Fruit fly (Drosophila melanogaster) Kc167 (cell line): ENCODE data around the gene SdicB.
"Not testable (repeated sequence)": the region's sequence is repeated elsewhere in the genome, so short reads cannot be mapped to it uniquely, and the experiment has no call there.

Source experiments
- Myc ChIP-seq: fragments of >200 bp; optimal IDR thresholded peaks from 2 replicates; lab custom pipeline; 2017; ENCODE audit warnings: missing external identifiers
- Sin3A ChIP-seq: fragments of >200 bp; optimal IDR thresholded peaks from 2 replicates; lab custom pipeline; 2018; ENCODE audit warnings: missing external identifiers
- h ChIP-seq: fragments of >200 bp; optimal IDR thresholded peaks from 3 replicates; lab custom pipeline; 2018; ENCODE audit warnings: missing external identifiers
- insv ChIP-seq: fragments of >200 bp; optimal IDR thresholded peaks from 3 replicates; lab custom pipeline; 2018; ENCODE audit warnings: missing external identifiers
- psq ChIP-seq: fragments of >200 bp; optimal IDR thresholded peaks from 2 replicates; lab custom pipeline; 2017; ENCODE audit warnings: missing external identifiers
- ttk ChIP-seq: sonication (Bioruptor generic); optimal IDR thresholded peaks from 2 replicates; lab custom pipeline; 2017; ENCODE audit warnings: missing external identifiers

The SdicB gene

dm6 chrX:20209503-20209902 is at the start of gene SdicB:
TSS of gene SdicB (minus strand) at chrX:20209603.
- TF ChIP-seq Myc (lab: Kevin White, UChicago); insv; Sin3A (lab: Kevin White, UChicago): not testable (repeated sequence)

DNA sequence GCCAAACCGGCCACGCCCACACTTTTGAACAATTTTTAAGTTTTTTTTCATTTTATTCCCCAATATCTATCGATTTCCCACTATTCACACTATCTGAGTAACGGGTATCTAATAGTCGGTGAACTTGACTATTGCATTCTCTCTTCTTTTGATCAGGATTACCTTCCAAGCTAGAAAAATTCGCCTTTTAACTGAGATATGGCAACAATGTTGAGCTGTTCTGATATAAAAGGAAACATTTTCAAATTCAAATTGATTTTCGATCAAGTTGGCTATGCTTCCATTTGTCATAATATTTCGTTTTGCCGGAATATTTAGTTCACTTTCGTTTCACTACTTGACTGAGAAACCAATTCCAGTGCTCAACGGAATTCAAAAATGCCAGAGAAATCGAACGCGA is 49.5 kb upstream of the SdicB start, which contains the start of gene CG42577:
CG42577 (plus strand) TSS at position 301 of the 400 bp plus-strand sequence.
- not testable (repeated sequence) for TF ChIP-seq h, Myc, Sin3A (lab: Kevin White, UChicago)

DNA sequence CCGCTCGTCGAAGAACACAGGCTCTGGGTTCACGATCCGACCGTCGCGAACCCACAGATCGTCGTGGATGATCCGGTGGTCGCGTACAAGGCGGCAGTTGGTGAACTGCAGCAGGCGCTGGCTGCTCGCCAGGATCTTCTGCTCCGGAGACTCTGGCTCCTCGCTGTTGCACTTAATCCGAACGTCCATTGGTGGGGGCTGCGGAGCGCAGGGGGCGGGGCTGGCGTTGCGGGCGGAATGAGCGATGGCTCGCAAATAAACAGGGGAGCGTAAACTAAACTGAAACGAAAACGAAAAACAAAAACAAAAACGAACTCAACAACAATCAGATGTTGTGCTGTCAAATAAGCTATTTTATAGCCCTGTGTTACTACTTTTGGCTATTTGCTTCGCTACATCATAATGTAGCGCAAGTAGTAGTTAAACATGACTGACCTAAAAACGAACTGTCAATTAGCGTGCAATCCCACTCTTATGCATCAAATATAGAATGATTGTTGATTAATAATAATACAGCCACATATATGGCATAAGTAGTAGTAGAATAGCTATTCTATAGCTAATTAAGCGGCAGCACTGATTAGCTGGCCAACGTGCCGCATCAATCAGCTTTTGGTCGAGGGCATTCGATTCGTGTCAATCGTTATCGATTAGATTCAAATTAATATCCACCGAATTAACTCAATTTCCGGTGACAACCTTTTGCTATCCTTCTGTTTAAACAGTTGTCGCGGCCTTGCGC is 47.6 kb upstream of the SdicB start, which contains the start of gene CG17065:
CG17065 (minus strand) TSS at position 351 of the 742 bp plus-strand sequence.
- TF ChIP-seq insv: no peak
- no peak for TF ChIP-seq Sin3A (lab: Kevin White, UChicago)
- peak; percentile 97 for TF ChIP-seq psq (lab: Kevin White, UChicago)

dm6 chrX:20255977-20256376 is 46.6 kb upstream of the SdicB start:
- TF ChIP-seq insv (no peak), Sin3A (lab: Kevin White, UChicago) (no peak), h (lab: Kevin White, UChicago) (no peak), ttk (lab: Kevin White, UChicago) (no peak), psq (lab: Kevin White, UChicago) (no peak), Myc (lab: Kevin White, UChicago) (no peak)

DNA sequence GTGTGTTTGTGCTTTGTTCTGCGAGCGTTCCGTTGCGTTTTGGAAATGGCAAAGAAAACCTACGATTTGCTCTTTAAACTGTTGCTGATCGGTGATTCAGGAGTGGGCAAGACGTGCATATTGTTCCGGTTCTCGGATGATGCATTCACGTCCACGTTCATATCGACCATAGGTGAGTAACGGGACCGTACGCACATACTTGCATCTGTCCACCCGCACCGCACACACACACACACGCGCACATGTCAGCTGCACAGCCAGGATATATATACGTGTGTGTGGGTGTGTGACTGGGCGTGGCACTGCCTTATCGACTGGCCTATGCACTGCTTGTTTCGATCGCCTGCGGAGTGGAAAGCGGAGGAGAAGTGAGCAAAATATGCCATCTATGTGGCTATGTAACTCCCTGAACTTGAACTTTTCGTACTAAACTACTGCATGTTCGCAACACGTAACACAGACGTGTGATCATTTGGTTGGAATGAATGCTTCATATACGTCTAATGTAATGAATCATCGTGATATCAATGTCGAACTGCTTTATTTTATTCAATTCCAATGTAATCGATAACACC is 42.3 kb upstream of the SdicB start:
- TF ChIP-seq h (lab: Kevin White, UChicago) (no peak), Myc (lab: Kevin White, UChicago) (no peak), insv (no peak), Sin3A (lab: Kevin White, UChicago) (no peak), ttk (lab: Kevin White, UChicago) (no peak), psq (lab: Kevin White, UChicago) (no peak)

dm6 chrX:20251069-20251468 is 41.7 kb upstream of the SdicB start, which contains the start of the genes CG17068 and Rab10:
TSS of gene CG17068 (minus strand) at chrX:20251093.
TSS of gene Rab10 (plus strand) at chrX:20251338.
- TF ChIP-seq ttk (lab: Kevin White, UChicago) (no peak), Myc (lab: Kevin White, UChicago) (no peak), h (lab: Kevin White, UChicago) (no peak), psq (lab: Kevin White, UChicago) (no peak), insv (no peak), Sin3A (lab: Kevin White, UChicago) (no peak)

dm6 chrX:20247710-20248109 is 38.3 kb upstream of the SdicB start:
- TF ChIP-seq Myc (lab: Kevin White, UChicago): no peak
- no peak for TF ChIP-seq psq (lab: Kevin White, UChicago)
- no peak for TF ChIP-seq Sin3A (lab: Kevin White, UChicago)
- TF ChIP-seq insv: no peak
- no peak for TF ChIP-seq ttk (lab: Kevin White, UChicago)
- TF ChIP-seq h (lab: Kevin White, UChicago): no peak

DNA sequence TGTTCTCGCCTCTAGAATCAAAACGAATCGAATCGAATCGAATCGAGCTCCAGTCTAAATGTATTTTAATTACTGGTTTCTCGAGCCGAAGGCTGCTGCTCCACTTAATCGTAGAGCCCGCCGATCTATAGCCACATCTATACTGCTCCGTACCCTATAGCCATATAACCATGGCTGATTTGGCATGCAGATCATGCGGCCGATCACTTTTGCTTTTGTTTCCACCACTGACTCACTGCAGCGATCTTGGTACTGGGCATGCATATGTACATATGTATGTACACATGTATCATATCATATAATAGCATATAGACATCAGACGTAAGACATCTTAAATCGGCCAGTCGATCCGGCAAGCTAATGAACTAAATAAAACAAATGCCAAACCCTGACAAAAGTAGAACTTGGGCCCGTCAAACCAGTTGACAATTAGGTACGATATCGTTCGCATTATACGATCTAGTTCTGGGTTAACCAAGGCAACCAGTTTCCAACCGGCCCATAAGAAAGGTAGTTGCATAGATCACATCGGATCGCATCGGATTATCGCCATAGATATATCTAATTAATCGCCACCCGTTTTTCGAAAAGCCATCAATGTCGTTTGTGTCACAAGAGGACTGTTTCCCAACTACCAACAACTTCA is 35.9 kb upstream of the SdicB start:
- no peak for TF ChIP-seq ttk (lab: Kevin White, UChicago)
- no peak for TF ChIP-seq insv
- TF ChIP-seq Myc (lab: Kevin White, UChicago): no peak
- TF ChIP-seq Sin3A (lab: Kevin White, UChicago): no peak
- no peak for TF ChIP-seq psq (lab: Kevin White, UChicago)
- TF ChIP-seq h (lab: Kevin White, UChicago): no peak

DNA sequence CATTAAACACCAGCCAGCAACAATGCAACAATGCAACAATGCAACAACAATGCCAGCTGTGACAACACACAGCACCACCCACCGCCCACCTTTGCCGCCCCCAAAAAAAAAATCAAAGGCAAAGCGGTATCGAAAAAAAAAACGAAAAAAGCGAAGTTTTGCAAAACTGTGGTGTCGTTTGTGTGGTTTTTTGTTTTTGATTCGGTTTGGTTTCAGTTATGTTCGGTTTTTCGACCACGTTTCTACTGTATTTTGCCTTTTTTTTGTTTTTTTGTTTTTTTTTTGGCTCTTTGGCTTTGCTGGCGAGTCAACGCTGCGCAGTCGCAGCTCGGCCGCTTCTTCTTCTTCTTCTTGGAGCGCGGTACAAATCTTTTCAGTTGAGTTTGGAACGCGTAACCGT is 34.9 kb upstream of the SdicB start, which contains the start of gene Peritrophin-A:
Peritrophin-A (plus strand) TSS at position 370 of the 400 bp plus-strand sequence.
- TF ChIP-seq Myc (lab: Kevin White, UChicago) (no peak), insv (no peak), ttk (lab: Kevin White, UChicago) (no peak), psq (lab: Kevin White, UChicago) (no peak), h (lab: Kevin White, UChicago) (no peak), Sin3A (lab: Kevin White, UChicago) (no peak)

- TF ChIP-seq h (lab: Kevin White, UChicago) (no peak), insv (no peak), Sin3A (lab: Kevin White, UChicago) (no peak), ttk (lab: Kevin White, UChicago) (no peak)
These were observed 34.0 kb upstream of the SdicB start for dm6 chrX:20243274-20243839.

DNA sequence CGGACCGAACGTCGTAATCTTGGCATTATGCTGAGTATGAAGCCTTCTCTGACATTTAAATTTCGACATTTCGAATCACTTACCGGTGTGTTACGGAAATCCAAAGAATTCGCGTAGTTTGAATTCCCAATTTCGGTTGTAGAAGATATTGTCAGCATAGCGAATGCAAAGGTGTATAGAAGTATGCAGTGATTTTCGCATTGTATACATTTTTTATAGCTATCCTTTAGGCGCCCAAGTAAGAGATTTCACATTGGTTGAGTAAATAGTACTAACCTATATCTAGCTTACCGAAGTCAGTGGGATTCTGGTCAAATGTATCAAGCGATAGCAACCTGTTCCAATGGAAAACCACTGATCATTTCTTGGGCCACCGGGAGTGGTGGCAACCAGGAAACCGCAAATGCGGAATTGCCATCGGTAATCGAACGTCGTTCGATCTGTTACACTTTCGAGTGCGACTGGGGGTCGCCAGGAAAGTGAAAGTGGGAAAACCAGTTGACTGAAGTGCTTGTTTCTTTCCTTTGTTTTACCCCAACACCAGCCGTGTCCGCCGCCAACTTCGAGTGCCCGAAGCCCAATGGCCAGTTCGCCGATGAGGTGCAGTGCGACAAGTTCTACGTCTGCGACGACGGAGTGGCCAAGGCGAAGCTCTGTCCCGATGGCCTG is 31.2 kb upstream of the SdicB start:
- no peak for TF ChIP-seq Sin3A (lab: Kevin White, UChicago)
- TF ChIP-seq ttk (lab: Kevin White, UChicago): no peak
- TF ChIP-seq insv: no peak
- no peak for TF ChIP-seq Myc (lab: Kevin White, UChicago)
- TF ChIP-seq h (lab: Kevin White, UChicago): no peak
- no peak for TF ChIP-seq psq (lab: Kevin White, UChicago)
